Worm (Caenorhabditis elegans) whole organism, L4 larva: ENCODE measurements around the gene F53F4.12.

Experiments used
- D1046.2 ChIP-seq: fragments of 200-800 bp; sonication (Bioruptor generic); IDR thresholded peaks from 2 replicates; pipeline ENCODE4 v1.3.6; 2022; ENCODE audit warnings: missing genetic modification characterization, missing compliant biosample characterization
- F26F4.8 ChIP-seq: fragments of 200-800 bp; sonication (Bioruptor generic); conservative IDR thresholded peaks from 2 replicates; pipeline ENCODE4 v1.3.6; 2022; ENCODE audit warnings: missing genetic modification characterization, missing compliant biosample characterization
- F37D6.2 ChIP-seq: sonication (generic microtip); optimal IDR thresholded peaks from 2 replicates; lab custom pipeline; 2016; ENCODE audit warnings: mild to moderate bottlenecking, missing genetic modification characterization, missing compliant biosample characterization
- F44E2.7 ChIP-seq: fragments of 200-800 bp; sonication (Bioruptor generic); IDR thresholded peaks from 2 replicates; pipeline ENCODE4 v2.1.2; 2022; ENCODE audit warnings: missing genetic modification characterization, missing compliant biosample characterization
- F49E8.2 ChIP-seq: sonication (generic microtip); optimal IDR thresholded peaks from 2 replicates; lab custom pipeline; 2016; ENCODE audit warnings: missing compliant biosample characterization, mild to moderate bottlenecking, missing genetic modification characterization, borderline replicate concordance
- R02D3.7 ChIP-seq: fragments of 150-350 bp; sonication (generic microtip); optimal IDR thresholded peaks from 3 replicates; lab custom pipeline; 2014; ENCODE audit warnings: missing biosample characterization, missing genetic modification characterization
- T26A8.4 ChIP-seq: fragments of 200-800 bp; sonication (Bioruptor generic); IDR thresholded peaks from 2 replicates; pipeline ENCODE4 v1.3.6; 2022; ENCODE audit warnings: missing genetic modification characterization, missing compliant biosample characterization
- Y105C5A.15 ChIP-seq: fragments of 200-800 bp; sonication (Bioruptor generic); IDR thresholded peaks from 2 replicates; pipeline ENCODE4 v1.3.6; 2022; ENCODE audit warnings: missing genetic modification characterization, missing compliant biosample characterization
- Y48G9A.11 ChIP-seq: fragments of 200-800 bp; sonication (Bioruptor generic); IDR thresholded peaks from 2 replicates; pipeline ENCODE4 v1.3.6; 2022; ENCODE audit warnings: missing genetic modification reagents, missing genetic modification characterization, missing compliant biosample characterization
- Y5F2A.4 ChIP-seq: fragments of 200-800 bp; sonication (Bioruptor generic); optimal IDR thresholded peaks from 2 replicates; lab custom pipeline; 2018; ENCODE audit warnings: mild to moderate bottlenecking, missing genetic modification characterization, missing compliant biosample characterization
- ZK337.2 ChIP-seq: fragments of 200-800 bp; sonication (Bioruptor generic); IDR thresholded peaks from 2 replicates; pipeline ENCODE4 v1.3.6; 2022; ENCODE audit warnings: missing genetic modification reagents, missing genetic modification characterization, missing compliant biosample characterization
- ZK546.5 ChIP-seq, 2 experiments: sonication (generic microtip); optimal IDR thresholded peaks; 2 replicates each; lab custom pipeline; 2017; ENCODE audit warnings: missing biosample characterization in 2 of 2, missing genetic modification characterization in 2 of 2
- aha-1 ChIP-seq: fragments of 150-350 bp; peaks from one replicate; lab custom pipeline; 2014; ENCODE audit warnings: missing biosample characterization, missing genetic modification characterization
- arid-1 ChIP-seq: fragments of 200-800 bp; sonication (Bioruptor generic); conservative IDR thresholded peaks from 2 replicates; pipeline ENCODE4 v1.3.6; 2022; ENCODE audit warnings: missing genetic modification reagents, missing genetic modification characterization, missing compliant biosample characterization
- ceh-20 ChIP-seq: fragments of 200-800 bp; sonication (Bioruptor generic); IDR thresholded peaks from 2 replicates; pipeline ENCODE4 v1.3.6; 2022; ENCODE audit warnings: missing genetic modification reagents, missing genetic modification characterization, missing compliant biosample characterization
- ceh-32 ChIP-seq: sonication (generic microtip); optimal IDR thresholded peaks from 2 replicates; lab custom pipeline; 2016; ENCODE audit warnings: mild to moderate bottlenecking, missing genetic modification characterization, missing compliant biosample characterization; ENCODE audit not compliant: poor library complexity
- ceh-44 ChIP-seq: fragments of 200-800 bp; sonication (Bioruptor generic); IDR thresholded peaks from 2 replicates; pipeline ENCODE4 v1.3.6; 2022; ENCODE audit warnings: missing genetic modification reagents, missing genetic modification characterization, missing compliant biosample characterization
- ceh-62 ChIP-seq: sonication (generic microtip); optimal IDR thresholded peaks from 2 replicates; lab custom pipeline; 2017; ENCODE audit warnings: missing biosample characterization, missing genetic modification characterization
- ceh-82 ChIP-seq: sonication (generic microtip); optimal IDR thresholded peaks from 2 replicates; lab custom pipeline; 2017; ENCODE audit warnings: missing biosample characterization, missing genetic modification characterization
- ctbp-1 ChIP-seq: fragments of 200-800 bp; sonication (Bioruptor generic); IDR thresholded peaks from 2 replicates; pipeline ENCODE4 v1.3.6; 2022; ENCODE audit warnings: missing genetic modification reagents, missing genetic modification characterization, missing compliant biosample characterization
- dmd-6 ChIP-seq: fragments of 200-800 bp; sonication (Bioruptor generic); IDR thresholded peaks from 2 replicates; pipeline ENCODE4 v1.3.6; 2022; ENCODE audit warnings: missing genetic modification reagents, missing genetic modification characterization, missing compliant biosample characterization
- dmd-8 ChIP-seq: fragments of 200-800 bp; sonication (Bioruptor generic); IDR thresholded peaks from 2 replicates; pipeline ENCODE4 v1.3.6; 2022; ENCODE audit warnings: missing genetic modification characterization, missing compliant biosample characterization
- dmd-9 ChIP-seq: fragments of 200-800 bp; sonication (Bioruptor generic); IDR thresholded peaks from 2 replicates; pipeline ENCODE4 v1.3.6; 2022; ENCODE audit warnings: missing genetic modification reagents, missing genetic modification characterization, missing compliant biosample characterization
- duxl-1 ChIP-seq: sonication (generic microtip); optimal IDR thresholded peaks from 2 replicates; lab custom pipeline; 2016; ENCODE audit warnings: mild to moderate bottlenecking, missing genetic modification characterization, moderate library complexity, missing compliant biosample characterization; ENCODE audit not compliant: poor library complexity
- fkh-10 ChIP-seq: fragments of 150-350 bp; optimal IDR thresholded peaks from 2 replicates; lab custom pipeline; 2014; ENCODE audit warnings: missing biosample characterization, missing genetic modification reagents, missing genetic modification characterization
- fos-1 ChIP-seq: fragments of 150-350 bp; optimal IDR thresholded peaks from 2 replicates; lab custom pipeline; 2014; ENCODE audit warnings: missing biosample characterization, missing genetic modification characterization
- jun-1 ChIP-seq: fragments of 150-350 bp; optimal IDR thresholded peaks from 2 replicates; lab custom pipeline; 2014; ENCODE audit warnings: missing biosample characterization, missing genetic modification reagents, missing genetic modification characterization
- lim-7 ChIP-seq: fragments of 200-800 bp; sonication (Bioruptor generic); IDR thresholded peaks from 2 replicates; pipeline ENCODE4 v1.3.6; 2022; ENCODE audit warnings: missing genetic modification characterization, missing compliant biosample characterization
- lin-1 ChIP-seq: fragments of 200-800 bp; sonication (Bioruptor generic); IDR thresholded peaks from 2 replicates; pipeline ENCODE4 v1.3.6; 2022; ENCODE audit warnings: missing genetic modification reagents, missing genetic modification characterization, missing compliant biosample characterization
- lin-15B ChIP-seq: fragments of 150-350 bp; sonication (generic microtip); optimal IDR thresholded peaks from 3 replicates; lab custom pipeline; 2014; ENCODE audit warnings: missing biosample characterization, missing genetic modification characterization
- lin-29 ChIP-seq: fragments of 200-800 bp; sonication (Bioruptor generic); IDR thresholded peaks from 2 replicates; pipeline ENCODE4 v1.3.6; 2022; ENCODE audit warnings: missing genetic modification reagents, missing genetic modification characterization, missing compliant biosample characterization
- lin-38 ChIP-seq: fragments of 200-800 bp; sonication (Bioruptor generic); IDR thresholded peaks from 2 replicates; pipeline ENCODE4 v1.3.6; 2022; ENCODE audit warnings: missing genetic modification reagents, missing genetic modification characterization, missing compliant biosample characterization
- lin-39 ChIP-seq: fragments of 150-350 bp; optimal IDR thresholded peaks from 2 replicates; lab custom pipeline; 2014; ENCODE audit warnings: missing biosample characterization, missing genetic modification reagents, missing genetic modification characterization
- lsy-2 ChIP-seq, 2 experiments: fragments of 150-350 bp in 1 of 2; sonication (generic microtip) in 1 of 2; optimal IDR thresholded peaks; 2 replicates each; lab custom pipeline; 2014 to 2017; ENCODE audit warnings: missing biosample characterization in 2 of 2, missing genetic modification characterization in 2 of 2
- madf-9 ChIP-seq: fragments of 200-800 bp; sonication (Bioruptor generic); conservative IDR thresholded peaks from 2 replicates; pipeline ENCODE4 v1.3.6; 2022; ENCODE audit warnings: missing genetic modification reagents, missing genetic modification characterization, missing compliant biosample characterization
- mdl-1 ChIP-seq, 2 experiments: fragments of 150-350 bp in 1 of 2; sonication (generic microtip) in 1 of 2; optimal IDR thresholded peaks; 2 replicates each; lab custom pipeline; 2014 to 2017; ENCODE audit warnings: missing biosample characterization in 2 of 2, missing genetic modification characterization in 2 of 2
- mdt-29 ChIP-seq: fragments of 200-800 bp; sonication (Bioruptor generic); IDR thresholded peaks from 2 replicates; pipeline ENCODE4 v1.3.6; 2022; ENCODE audit warnings: missing genetic modification reagents, missing genetic modification characterization, missing compliant biosample characterization
- nhr-11 ChIP-seq: fragments of 150-350 bp; optimal IDR thresholded peaks from 2 replicates; lab custom pipeline; 2014; ENCODE audit warnings: missing biosample characterization, missing genetic modification characterization
- nhr-28 ChIP-seq: fragments of 150-350 bp; optimal IDR thresholded peaks from 2 replicates; lab custom pipeline; 2014; ENCODE audit warnings: missing biosample characterization, missing genetic modification characterization
- nhr-41 ChIP-seq: fragments of 200-800 bp; sonication (Bioruptor generic); IDR thresholded peaks from 2 replicates; pipeline ENCODE4 v1.3.6; 2022; ENCODE audit warnings: missing genetic modification reagents, missing genetic modification characterization, missing compliant biosample characterization
- nhr-42 ChIP-seq: fragments of 200-800 bp; sonication (Bioruptor generic); IDR thresholded peaks from 2 replicates; pipeline ENCODE4 v1.3.6; 2022; ENCODE audit warnings: missing genetic modification characterization, missing compliant biosample characterization
- php-3 ChIP-seq: fragments of 200-800 bp; sonication (Bioruptor generic); IDR thresholded peaks from 2 replicates; pipeline ENCODE4 v1.3.6; 2022; ENCODE audit warnings: missing genetic modification reagents, missing genetic modification characterization, missing compliant biosample characterization
- pqm-1 ChIP-seq: sonication (generic microtip); optimal IDR thresholded peaks from 2 replicates; lab custom pipeline; 2017; ENCODE audit warnings: missing biosample characterization, missing genetic modification characterization
- saeg-2 ChIP-seq: fragments of 200-800 bp; sonication (Bioruptor generic); IDR thresholded peaks from 2 replicates; pipeline ENCODE4 v1.3.6; 2022; ENCODE audit warnings: missing genetic modification reagents, missing genetic modification characterization, missing compliant biosample characterization
- sdz-12 ChIP-seq: fragments of 200-800 bp; sonication (Bioruptor generic); optimal IDR thresholded peaks from 2 replicates; lab custom pipeline; 2018; ENCODE audit warnings: mild to moderate bottlenecking, missing genetic modification characterization, missing compliant biosample characterization
- spr-3 ChIP-seq: fragments of 200-800 bp; sonication (Bioruptor generic); optimal IDR thresholded peaks from 2 replicates; lab custom pipeline; 2018; ENCODE audit warnings: mild to moderate bottlenecking, missing genetic modification characterization, missing compliant biosample characterization
- tra-1 ChIP-seq: fragments of 200-800 bp; sonication (Bioruptor generic); IDR thresholded peaks from 2 replicates; pipeline ENCODE4 v1.3.6; 2022; ENCODE audit warnings: missing genetic modification reagents, missing genetic modification characterization, missing compliant biosample characterization
- unc-39 ChIP-seq: sonication (generic microtip); optimal IDR thresholded peaks from 2 replicates; lab custom pipeline; 2017; ENCODE audit warnings: missing biosample characterization, missing genetic modification characterization
- zfp-3 ChIP-seq: fragments of 200-800 bp; sonication (Bioruptor generic); conservative IDR thresholded peaks from 2 replicates; pipeline ENCODE4 v1.3.6; 2022; ENCODE audit warnings: missing genetic modification reagents, missing genetic modification characterization, missing compliant biosample characterization
- zip-11 ChIP-seq: fragments of 200-800 bp; sonication (Bioruptor generic); IDR thresholded peaks from 2 replicates; pipeline ENCODE4 v1.3.6; 2022; ENCODE audit warnings: missing genetic modification characterization, missing compliant biosample characterization
- zip-2 ChIP-seq: fragments of 150-350 bp; optimal IDR thresholded peaks from 2 replicates; lab custom pipeline; 2014; ENCODE audit warnings: missing biosample characterization, missing genetic modification characterization

F53F4.12 gene

DNA sequence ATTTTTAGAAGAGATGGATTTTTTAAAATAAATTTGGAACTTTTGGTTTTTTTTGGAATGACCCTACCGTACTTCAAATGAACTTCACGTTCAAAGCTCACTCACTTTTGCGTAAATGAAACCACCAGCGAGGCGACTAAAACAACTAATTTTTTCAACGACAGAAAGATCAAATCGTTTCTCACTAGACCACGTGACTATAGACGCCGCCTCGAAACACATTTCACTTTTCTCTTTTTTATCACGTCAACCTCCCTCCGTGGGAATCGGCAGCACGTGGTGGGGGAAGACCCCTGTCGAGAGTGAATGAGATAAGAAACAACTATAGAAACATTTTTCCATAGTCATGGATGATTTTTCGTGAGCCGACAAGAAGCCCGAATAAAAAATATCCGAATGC, 31.4 kb downstream of the F53F4.12 start (continued):
- TF ChIP-seq ceh-20 (peak; percentile 88), lin-39 (tag; lab: Kevin White, UChicago) (no peak), jun-1 (peak; percentile 73), ZK337.2 (GFP tag; lab: Robert Waterston, UW) (no peak), Y105C5A.15 (GFP tag; lab: Robert Waterston, UW) (no peak), mdl-1 (tag; optimal IDR thresholded peaks at IDR 0.05; lab: Kevin White, UChicago) (peak; percentile 96 to 98), nhr-41 (GFP tag; lab: Robert Waterston, UW) (0 out of 2 replicates have a peak, but pooled peaks have one; percentile 33), zip-11 (GFP tag; lab: Robert Waterston, UW) (no peak), Y48G9A.11 (GFP tag; lab: Robert Waterston, UW) (no peak), R02D3.7 (no peak), lin-15B (no peak), pqm-1 (peak; percentile 17), lsy-2 (tag; optimal IDR thresholded peaks at IDR 0.05; lab: Kevin White, UChicago) (peak in 1 of 2 experiments; percentile 68), ctbp-1 (GFP tag; lab: Robert Waterston, UW) (peak; percentile 26; the same call in 1 of the 2 replicates), ceh-44 (GFP tag; lab: Robert Waterston, UW) (no peak), nhr-42 (GFP tag; lab: Robert Waterston, UW) (0 out of 2 replicates have a peak, but pooled peaks have one; percentile 36), F49E8.2 (tag; lab: Kevin White, UChicago) (no peak), sdz-12 (GFP tag; lab: Kevin White, UChicago) (no peak), php-3 (GFP tag; lab: Robert Waterston, UW) (peak; percentile 43; the same call in 1 of the 2 replicates), zfp-3 (GFP tag; lab: Robert Waterston, UW) (0 out of 2 replicates have a peak, but pooled peaks have one; percentile 9), ZK546.5 (tag; optimal IDR thresholded peaks at IDR 0.05; lab: Kevin White, UChicago) (no peak), lin-1 (peak; percentile 83), Y5F2A.4 (GFP tag; lab: Kevin White, UChicago) (no peak), ceh-32 (no peak), T26A8.4 (no peak; the same call in 1 of the 2 replicates), dmd-6 (GFP tag; lab: Robert Waterston, UW) (peak; percentile 96), nhr-11 (tag; lab: Kevin White, UChicago) (peak; percentile 34), aha-1 (tag; lab: Kevin White, UChicago) (peak; percentile 99), duxl-1 (tag; lab: Kevin White, UChicago) (peak; percentile 50), F37D6.2 (no peak), F44E2.7 (GFP tag; lab: Robert Waterston, UW) (no peak), unc-39 (tag; lab: Kevin White, UChicago) (no peak), D1046.2 (GFP tag; lab: Robert Waterston, UW) (no peak), nhr-28 (tag; lab: Kevin White, UChicago) (peak; percentile 93), mdt-29 (GFP tag; lab: Robert Waterston, UW) (peak; percentile 81), lim-7 (GFP tag; lab: Robert Waterston, UW) (no peak), F26F4.8 (GFP tag; lab: Robert Waterston, UW) (no peak), spr-3 (peak; percentile 11), saeg-2 (GFP tag; lab: Robert Waterston, UW) (0 out of 2 replicates have a peak, but pooled peaks have one; percentile 12), ceh-82 (tag; lab: Kevin White, UChicago) (no peak), arid-1 (GFP tag; lab: Robert Waterston, UW) (no peak), lin-38 (GFP tag; lab: Robert Waterston, UW) (0 out of 2 replicates have a peak, but pooled peaks have one; percentile 33), madf-9 (GFP tag; lab: Robert Waterston, UW) (0 out of 2 replicates have a peak, but pooled peaks have one; percentile 26), dmd-8 (GFP tag; lab: Robert Waterston, UW) (no peak), dmd-9 (GFP tag; lab: Robert Waterston, UW) (0 out of 2 replicates have a peak, but pooled peaks have one; percentile 10), fkh-10 (no peak), lin-29 (GFP tag; lab: Robert Waterston, UW) (peak; percentile 69; the same call in 1 of the 2 replicates), ceh-62 (tag; lab: Kevin White, UChicago) (no peak), fos-1 (tag; lab: Kevin White, UChicago) (no peak), zip-2 (peak; percentile 5), tra-1 (peak; percentile 76)
